Worm (Caenorhabditis elegans): ENCODE data around the gene timm-17B.2.

ce11 chrIV:8377501-8377900 lies 18.9 kb upstream of the timm-17B.2 start, which contains the start of gene D2096.7:
- no peak for TF ChIP-seq snpc-4 (tag; optimal IDR thresholded peaks at IDR 0.05)
- TF ChIP-seq elt-1 (tag; optimal IDR thresholded peaks at IDR 0.05): no peak
- no peak for TF ChIP-seq ama-1 (optimal IDR thresholded peaks at IDR 0.05)
- no peak for TF ChIP-seq skn-1 (tag; optimal IDR thresholded peaks at IDR 0.05)
- no peak for TF ChIP-seq mdl-1 (tag; optimal IDR thresholded peaks at IDR 0.05)
